Fruit fly (Drosophila melanogaster): ENCODE measurements around the gene Ssl1.
A peak's percentile ranks its signal among the peaks of the same experiment; 100 is the strongest.

Gene Ssl1

dm6 chr3L:22888591-22889258, 9.8 kb downstream of the Ssl1 start (continued):
- TF ChIP-seq CG12299 (tag; optimal IDR thresholded peaks at IDR 0.05) (peak; percentile 24), ttk (GFP tag; IDR thresholded peaks at IDR 0.05) (no peak), CG14014 (GFP tag; IDR thresholded peaks at IDR 0.05) (no peak), CG18262 (tag; optimal IDR thresholded peaks at IDR 0.05) (no peak), cwo (GFP tag; optimal IDR thresholded peaks at IDR 0.05) (peak; percentile 43), mirr (GFP tag; optimal IDR thresholded peaks at IDR 0.05) (peak; percentile 44), CG14860 (GFP tag; IDR thresholded peaks at IDR 0.05; ENCODE audit: partially characterized antibody) (no peak), Dll (GFP tag; IDR thresholded peaks at IDR 0.05; ENCODE audit: partially characterized antibody) (no peak), crol (GFP tag; IDR thresholded peaks at IDR 0.05) (peak; percentile 67), unpg (GFP tag; optimal IDR thresholded peaks at IDR 0.05) (no peak), H2.0 (GFP tag; IDR thresholded peaks at IDR 0.05) (no peak), vvl (GFP tag; IDR thresholded peaks at IDR 0.05) (peak; percentile 47)

- TF ChIP-seq cwo (GFP tag; optimal IDR thresholded peaks at IDR 0.05) (peak; percentile 16), fu2 (GFP tag; optimal IDR thresholded peaks at IDR 0.05) (no peak), HmgZ (tag; optimal IDR thresholded peaks at IDR 0.05) (peak; percentile 39), CG11456 (GFP tag; IDR thresholded peaks at IDR 0.05) (0 out of 3 replicates have a peak, but pooled peaks have one; percentile 7), Dref (GFP tag; IDR thresholded peaks at IDR 0.05) (no peak), sd (tag; optimal IDR thresholded peaks at IDR 0.05) (peak; percentile 75), lmd (GFP tag; IDR thresholded peaks at IDR 0.05) (no peak), CG9215 (GFP tag; IDR thresholded peaks at IDR 0.05) (no peak), Hr78 (GFP tag; optimal IDR thresholded peaks at IDR 0.05) (peak in 1 of 2 experiments; percentile 79), grn (GFP tag; optimal IDR thresholded peaks at IDR 0.05) (peak; percentile 85), CG14667 (GFP tag; IDR thresholded peaks at IDR 0.05) (no peak), Vsx1 (GFP tag; optimal IDR thresholded peaks at IDR 0.05) (peak; percentile 33), cg (GFP tag; optimal IDR thresholded peaks at IDR 0.05) (no peak), Med (GFP tag) (peak; percentile 34), exex (tag; optimal IDR thresholded peaks at IDR 0.05) (peak; percentile 97), BEAF-32 (GFP tag; optimal IDR thresholded peaks at IDR 0.05) (no peak), Hey (tag; optimal IDR thresholded peaks at IDR 0.05) (peak; percentile 99), GATAe (GFP tag; conservative IDR thresholded peaks at IDR 0.05) (peak; percentile 43; the same call in 1 of the 2 replicates), CG34376 (GFP tag; optimal IDR thresholded peaks at IDR 0.05) (peak; percentile 58), sug (tag; optimal IDR thresholded peaks at IDR 0.05) (peak; percentile 81), Opbp (GFP tag; IDR thresholded peaks at IDR 0.05; ENCODE audit: partially characterized antibody) (0 out of 3 replicates have a peak, but pooled peaks have one; percentile 12), mirr (GFP tag; optimal IDR thresholded peaks at IDR 0.05) (peak; percentile 42), Lhr (GFP tag; optimal IDR thresholded peaks at IDR 0.05) (no peak)
Observed at dm6 chr3L:22890024-22890423, 11.1 kb downstream of the Ssl1 start.

dm6 chr3L:22891009-22891408, 12.1 kb downstream of the Ssl1 start:
- TF ChIP-seq lmd (GFP tag; IDR thresholded peaks at IDR 0.05) (no peak), exex (tag; optimal IDR thresholded peaks at IDR 0.05) (peak; percentile 76), chinmo (GFP tag; IDR thresholded peaks at IDR 0.05; ENCODE audit: partially characterized antibody) (0 out of 4 replicates have a peak, but pooled peaks have one; percentile 24), CG2202 (tag; optimal IDR thresholded peaks at IDR 0.05) (no peak), CG32772 (GFP tag; IDR thresholded peaks at IDR 0.05) (no peak), CG8944 (GFP tag; optimal IDR thresholded peaks at IDR 0.05) (no peak), CG18599 (GFP tag; optimal IDR thresholded peaks at IDR 0.05) (no peak), Pdp1 (GFP tag; optimal IDR thresholded peaks at IDR 0.05) (peak in 1 of 2 experiments; percentile 57), Sox100B (GFP tag; optimal IDR thresholded peaks at IDR 0.05) (no peak)
